Worm (Caenorhabditis elegans) whole organism, mixed stage, embryonic: ENCODE results near the gene K04G7.1.

Experiments used
- ham-2 ChIP-seq: fragments of 200-800 bp; sonication (Bioruptor generic); optimal IDR thresholded peaks from 2 replicates; lab custom pipeline; 2018; ENCODE audit warnings: mild to moderate bottlenecking, missing genetic modification characterization, missing compliant biosample characterization
- mep-1 ChIP-seq: fragments of 150-350 bp; optimal IDR thresholded peaks from 2 replicates; lab custom pipeline; 2017; ENCODE audit warnings: missing biosample characterization, missing genetic modification reagents, missing genetic modification characterization, inconsistent platforms
- nhr-2 ChIP-seq: fragments of 150-350 bp; optimal IDR thresholded peaks from 2 replicates; lab custom pipeline; 2014; ENCODE audit warnings: missing biosample characterization, missing genetic modification characterization
- nhr-76 ChIP-seq: sonication (generic microtip); optimal IDR thresholded peaks from 2 replicates; lab custom pipeline; 2017; ENCODE audit warnings: missing biosample characterization, missing genetic modification characterization
- snpc-4 ChIP-seq: fragments of 150-350 bp; optimal IDR thresholded peaks from 2 replicates; lab custom pipeline; 2014; ENCODE audit warnings: missing biosample characterization, missing genetic modification characterization

ce11 chrIII:7203130-7203775 lies 40.7 kb downstream of the K04G7.1 start:
- TF ChIP-seq nhr-76 (tag; lab: Kevin White, UChicago) (no peak), mep-1 (tag; lab: Kevin White, UChicago) (no peak), nhr-2 (tag; lab: Kevin White, UChicago) (no peak), snpc-4 (no peak), ham-2 (GFP tag; lab: Kevin White, UChicago) (no peak)
